Worm (Caenorhabditis elegans) whole organism, mixed stage, embryonic: ENCODE data around the gene F11A5.9.

Experiments used
- bed-3 ChIP-seq: fragments of 200-800 bp; sonication (Bioruptor generic); optimal IDR thresholded peaks from 3 replicates; lab custom pipeline; 2018; ENCODE audit warnings: mild to moderate bottlenecking, missing genetic modification characterization, moderate library complexity, missing compliant biosample characterization
- blmp-1 ChIP-seq: fragments of 150-350 bp; optimal IDR thresholded peaks from 2 replicates; lab custom pipeline; 2014; ENCODE audit warnings: missing biosample characterization, missing genetic modification characterization
- ceh-39 ChIP-seq: fragments of 150-350 bp; optimal IDR thresholded peaks from 2 replicates; lab custom pipeline; 2014; ENCODE audit warnings: missing biosample characterization, missing genetic modification characterization
- ceh-43 ChIP-seq: fragments of 200-800 bp; sonication (Bioruptor generic); optimal IDR thresholded peaks from 2 replicates; lab custom pipeline; 2018; ENCODE audit warnings: mild to moderate bottlenecking, missing genetic modification characterization, moderate library complexity, missing compliant biosample characterization
- ceh-83 ChIP-seq: fragments of 200-800 bp; sonication (Bioruptor generic); optimal IDR thresholded peaks from 2 replicates; lab custom pipeline; 2018; ENCODE audit warnings: mild to moderate bottlenecking, missing genetic modification characterization, missing compliant biosample characterization
- ces-1 ChIP-seq: fragments of 150-350 bp; optimal IDR thresholded peaks from 2 replicates; lab custom pipeline; 2014; ENCODE audit warnings: missing biosample characterization, missing genetic modification reagents, missing genetic modification characterization
- cnd-1 ChIP-seq: fragments of 200-800 bp; sonication (Bioruptor generic); optimal IDR thresholded peaks from 2 replicates; lab custom pipeline; 2018; ENCODE audit warnings: mild to moderate bottlenecking, missing genetic modification characterization, missing compliant biosample characterization
- drap-1 ChIP-seq: fragments of 200-800 bp; sonication (Bioruptor generic); optimal IDR thresholded peaks from 3 replicates; lab custom pipeline; 2018; ENCODE audit warnings: mild to moderate bottlenecking, missing genetic modification characterization, missing compliant biosample characterization
- elt-1 ChIP-seq: sonication (generic microtip); optimal IDR thresholded peaks from 2 replicates; lab custom pipeline; 2017; ENCODE audit warnings: missing genetic modification characterization, mild to moderate bottlenecking, missing compliant biosample characterization, antibody characterized with exemption, moderate library complexity, borderline replicate concordance; ENCODE audit not compliant: insufficient read depth
- elt-3 ChIP-seq: fragments of 150-350 bp; optimal IDR thresholded peaks from 2 replicates; lab custom pipeline; 2014; ENCODE audit warnings: missing biosample characterization, missing genetic modification characterization
- ham-2 ChIP-seq: fragments of 200-800 bp; sonication (Bioruptor generic); optimal IDR thresholded peaks from 2 replicates; lab custom pipeline; 2018; ENCODE audit warnings: mild to moderate bottlenecking, missing genetic modification characterization, missing compliant biosample characterization
- hlh-1 ChIP-seq: fragments of 150-350 bp; optimal IDR thresholded peaks from 2 replicates; lab custom pipeline; 2014; ENCODE audit warnings: missing biosample characterization, missing genetic modification reagents, missing genetic modification characterization
- lin-13 ChIP-seq: fragments of 150-350 bp; optimal IDR thresholded peaks from 2 replicates; lab custom pipeline; 2014; ENCODE audit warnings: missing biosample characterization, missing genetic modification characterization
- lsy-2 ChIP-seq: fragments of 150-350 bp; optimal IDR thresholded peaks from 2 replicates; lab custom pipeline; 2014; ENCODE audit warnings: missing biosample characterization, missing genetic modification characterization
- mab-5 ChIP-seq: fragments of 150-350 bp; optimal IDR thresholded peaks from 2 replicates; lab custom pipeline; 2014; ENCODE audit warnings: missing biosample characterization, missing genetic modification characterization
- mep-1 ChIP-seq: fragments of 150-350 bp; optimal IDR thresholded peaks from 2 replicates; lab custom pipeline; 2017; ENCODE audit warnings: missing biosample characterization, missing genetic modification reagents, missing genetic modification characterization, inconsistent platforms
- mls-2 ChIP-seq: sonication (generic microtip); optimal IDR thresholded peaks from 2 replicates; lab custom pipeline; 2016; ENCODE audit warnings: mild to moderate bottlenecking, missing genetic modification characterization, moderate library complexity, missing compliant biosample characterization
- nhr-12 ChIP-seq: fragments of 150-350 bp; optimal IDR thresholded peaks from 2 replicates; lab custom pipeline; 2014; ENCODE audit warnings: missing biosample characterization, missing genetic modification characterization
- nhr-237 ChIP-seq: fragments of 150-350 bp; optimal IDR thresholded peaks from 2 replicates; lab custom pipeline; 2014; ENCODE audit warnings: missing biosample characterization, missing genetic modification characterization
- nhr-28 ChIP-seq: fragments of 150-350 bp; optimal IDR thresholded peaks from 2 replicates; lab custom pipeline; 2014; ENCODE audit warnings: missing biosample characterization, missing genetic modification characterization
- nhr-76 ChIP-seq: sonication (generic microtip); optimal IDR thresholded peaks from 2 replicates; lab custom pipeline; 2017; ENCODE audit warnings: missing biosample characterization, missing genetic modification characterization
- pha-4 ChIP-seq: fragments of 150-350 bp; optimal IDR thresholded peaks from 2 replicates; lab custom pipeline; 2018; ENCODE audit warnings: missing biosample characterization, missing genetic modification reagents, missing genetic modification characterization
- sem-2 ChIP-seq: fragments of 200-800 bp; sonication (Bioruptor generic); optimal IDR thresholded peaks from 2 replicates; lab custom pipeline; 2018; ENCODE audit warnings: mild to moderate bottlenecking, missing genetic modification characterization, missing compliant biosample characterization
- snpc-4 ChIP-seq: fragments of 150-350 bp; optimal IDR thresholded peaks from 2 replicates; lab custom pipeline; 2014; ENCODE audit warnings: missing biosample characterization, missing genetic modification characterization
- sptf-1 ChIP-seq: sonication (generic microtip); optimal IDR thresholded peaks from 2 replicates; lab custom pipeline; 2017; ENCODE audit warnings: mild to moderate bottlenecking, missing genetic modification characterization, moderate library complexity, missing compliant biosample characterization
- tbx-8 ChIP-seq: fragments of 200-800 bp; sonication (Bioruptor generic); optimal IDR thresholded peaks from 2 replicates; lab custom pipeline; 2018; ENCODE audit warnings: mild to moderate bottlenecking, missing genetic modification characterization, moderate library complexity, missing compliant biosample characterization
- unc-39 ChIP-seq: fragments of 150-350 bp; optimal IDR thresholded peaks from 2 replicates; lab custom pipeline; 2014; ENCODE audit warnings: missing biosample characterization, missing genetic modification characterization
- zip-8 ChIP-seq: fragments of 150-350 bp; optimal IDR thresholded peaks from 2 replicates; lab custom pipeline; 2014; ENCODE audit warnings: missing biosample characterization, missing genetic modification characterization
- ztf-11 ChIP-seq: fragments of 150-350 bp; optimal IDR thresholded peaks from 2 replicates; lab custom pipeline; 2014; ENCODE audit warnings: missing biosample characterization, missing genetic modification characterization

The F11A5.9 gene

DNA sequence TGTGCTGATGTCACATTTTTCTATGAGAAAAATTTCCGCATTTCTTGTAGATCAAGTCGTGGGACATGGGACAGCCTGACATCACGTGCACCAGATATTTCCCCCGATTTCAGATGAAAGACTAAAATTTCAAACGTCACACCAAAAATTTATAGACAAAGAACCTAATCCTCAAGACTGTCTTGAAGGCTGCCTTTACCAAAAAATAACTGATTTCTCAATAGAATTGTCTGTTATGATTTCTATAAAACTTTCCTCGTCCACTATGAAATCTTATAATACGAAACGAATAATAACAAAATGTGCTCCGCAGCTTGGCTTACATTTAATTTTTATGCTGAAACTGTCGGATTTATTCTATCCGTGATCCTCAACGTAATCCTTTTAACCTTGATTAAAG lies 34.3 kb upstream of the F11A5.9 start, which contains the start of gene str-106:
Gene str-106 (plus strand): TSS at position 301 of the 400 bp plus-strand sequence.
- TF ChIP-seq drap-1 (GFP tag; lab: Kevin White, UChicago) (no peak), blmp-1 (tag; lab: Kevin White, UChicago) (no peak), ces-1 (no peak), mep-1 (tag; lab: Kevin White, UChicago) (no peak), nhr-12 (tag; lab: Kevin White, UChicago) (no peak), cnd-1 (tag; lab: Kevin White, UChicago) (no peak), sem-2 (no peak), hlh-1 (tag; lab: Kevin White, UChicago) (no peak), nhr-237 (tag; lab: Kevin White, UChicago) (no peak), elt-1 (no peak), nhr-28 (no peak), mab-5 (tag; lab: Kevin White, UChicago) (no peak), nhr-76 (tag; lab: Kevin White, UChicago) (no peak), ceh-39 (tag; lab: Kevin White, UChicago) (no peak)

DNA sequence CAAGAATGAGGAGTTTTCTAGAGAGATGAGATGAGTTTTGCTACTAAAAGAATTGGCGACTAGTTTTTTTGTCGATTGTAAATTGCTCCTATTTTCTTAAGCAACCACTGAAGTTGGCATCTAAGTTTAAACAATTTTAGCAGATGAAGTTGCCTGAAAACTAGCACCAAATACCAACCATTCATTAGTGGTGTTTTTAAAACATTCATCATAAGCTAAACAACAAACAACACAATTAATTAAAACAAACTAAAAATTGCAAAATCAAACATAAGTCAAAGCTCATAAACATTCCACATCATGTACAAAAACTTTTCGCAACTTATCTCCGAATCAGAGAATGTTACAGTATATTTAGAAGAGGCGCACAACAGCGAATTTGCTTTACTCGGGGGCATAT lies 32.6 kb upstream of the F11A5.9 start, which contains the start of gene srz-13:
Gene srz-13 (plus strand): TSS at position 301 of the 400 bp plus-strand sequence.
- TF ChIP-seq elt-1 (no peak), lsy-2 (no peak), zip-8 (no peak), pha-4 (tag; lab: Kevin White, UChicago) (no peak), snpc-4 (tag; lab: Kevin White, UChicago) (no peak), ces-1 (no peak), drap-1 (GFP tag; lab: Kevin White, UChicago) (no peak), ham-2 (GFP tag; lab: Kevin White, UChicago) (no peak), lin-13 (tag; lab: Kevin White, UChicago) (no peak), nhr-237 (tag; lab: Kevin White, UChicago) (no peak), ceh-43 (GFP tag; lab: Kevin White, UChicago) (no peak)
- TF ChIP-seq, all 35 proteins: peak for 0

DNA sequence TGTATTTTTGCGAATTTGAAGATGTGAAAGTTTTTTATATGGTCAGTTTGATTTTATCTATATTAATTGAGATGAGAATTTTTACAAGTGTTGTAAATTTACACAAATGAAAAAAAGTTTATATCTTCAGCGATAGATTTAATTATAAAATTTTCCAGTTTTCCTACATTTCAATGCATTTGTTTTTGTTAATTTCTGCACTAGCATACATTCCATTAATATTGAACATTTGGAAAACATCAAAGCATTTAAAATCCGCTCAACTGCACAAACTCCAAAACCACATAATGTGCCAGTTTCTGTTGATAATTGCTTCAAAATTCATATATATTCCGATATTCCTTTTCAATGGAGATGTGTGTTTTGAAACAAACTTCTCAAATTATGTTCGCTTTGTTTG lies 31.8 kb upstream of the F11A5.9 start, which contains the start of gene srh-277:
Gene srh-277 (plus strand): TSS at position 301 of the 400 bp plus-strand sequence.
- TF ChIP-seq ceh-39 (tag; lab: Kevin White, UChicago), result no peak
- TF ChIP-seq lin-13 (tag; lab: Kevin White, UChicago), result no peak
- TF ChIP-seq ztf-11, result no peak
- TF ChIP-seq elt-3, result no peak
- TF ChIP-seq nhr-28, result no peak
- no peak for TF ChIP-seq elt-1
- no peak for TF ChIP-seq nhr-76 (tag; lab: Kevin White, UChicago)

DNA sequence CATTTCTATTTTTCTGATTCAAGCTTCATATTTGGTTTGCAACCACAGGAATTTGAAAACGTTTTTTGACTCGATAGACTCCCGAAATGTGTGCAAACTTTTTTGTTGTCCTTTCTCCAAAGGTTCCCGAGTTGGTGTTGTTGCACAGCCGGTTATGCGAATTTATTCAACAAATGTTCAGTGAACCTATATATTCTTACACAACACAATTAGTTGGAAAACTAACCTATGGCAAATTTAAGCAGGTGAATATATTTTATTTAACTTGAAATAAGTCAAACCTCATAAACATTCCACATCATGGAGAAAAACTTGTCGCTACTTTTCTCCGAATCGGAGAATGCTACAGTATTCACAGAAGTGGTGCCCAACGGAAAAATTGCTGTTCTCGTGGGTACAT lies 31.3 kb upstream of the F11A5.9 start, which contains the start of gene srz-14:
Gene srz-14 (plus strand): TSS at position 301 of the 400 bp plus-strand sequence.
- TF ChIP-seq lsy-2, result no peak
- TF ChIP-seq snpc-4 (tag; lab: Kevin White, UChicago), result no peak
- no peak for TF ChIP-seq lin-13 (tag; lab: Kevin White, UChicago)
- TF ChIP-seq blmp-1 (tag; lab: Kevin White, UChicago), result no peak
- TF ChIP-seq nhr-12 (tag; lab: Kevin White, UChicago), result no peak
- no peak for TF ChIP-seq drap-1 (GFP tag; lab: Kevin White, UChicago)
- no peak for TF ChIP-seq ham-2 (GFP tag; lab: Kevin White, UChicago)
- TF ChIP-seq unc-39 (tag; lab: Kevin White, UChicago), result no peak
- TF ChIP-seq mls-2 (tag; lab: Kevin White, UChicago), result no peak
- no peak for TF ChIP-seq ceh-43 (GFP tag; lab: Kevin White, UChicago)
- no peak for TF ChIP-seq hlh-1 (tag; lab: Kevin White, UChicago)
- TF ChIP-seq ceh-83 (GFP tag; lab: Kevin White, UChicago), result no peak
- TF ChIP-seq mab-5 (tag; lab: Kevin White, UChicago), result no peak
- no peak for TF ChIP-seq nhr-76 (tag; lab: Kevin White, UChicago)
- no peak for TF ChIP-seq ces-1
- TF ChIP-seq elt-3, result no peak
- TF ChIP-seq bed-3 (GFP tag; lab: Kevin White, UChicago), result no peak
- TF ChIP-seq pha-4 (tag; lab: Kevin White, UChicago), result no peak
- TF ChIP-seq sptf-1, result no peak

DNA sequence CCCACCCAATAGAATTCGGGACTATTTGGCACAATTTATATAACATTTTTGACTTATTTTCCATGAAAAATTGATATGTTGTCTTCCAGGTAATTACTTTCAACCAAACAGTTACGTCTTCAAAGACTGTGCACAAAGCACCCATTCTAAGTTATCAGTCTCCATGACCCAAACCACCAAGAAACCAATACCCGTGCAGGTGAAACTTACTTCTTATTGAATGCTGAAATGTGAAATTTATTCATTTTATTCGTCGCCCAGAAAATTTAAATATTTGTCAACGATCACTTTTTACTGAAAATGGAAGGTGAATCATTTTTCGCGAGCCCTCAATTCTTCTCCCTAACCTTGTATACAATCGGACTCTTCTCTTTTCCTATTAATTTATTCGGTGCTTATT lies 24.2 kb upstream of the F11A5.9 start, which contains the start of gene srh-281:
Gene srh-281 (plus strand): TSS at position 301 of the 400 bp plus-strand sequence.
- TF ChIP-seq bed-3 (GFP tag; lab: Kevin White, UChicago), result no peak
- no peak for TF ChIP-seq tbx-8 (GFP tag; lab: Kevin White, UChicago)
- no peak for TF ChIP-seq snpc-4 (tag; lab: Kevin White, UChicago)
- TF ChIP-seq sem-2, result no peak
